Fruit fly (Drosophila melanogaster) whole organism, embryonic: ENCODE results near the gene Tsen2.

Experiments used
- Aef1 ChIP-seq: fragments of 200-800 bp; sonication (Bioruptor generic); IDR thresholded peaks from 3 replicates; pipeline ENCODE4 v1.3.6; 2022; ENCODE audit warnings: missing biosample characterization, missing genetic modification characterization
- BtbVII ChIP-seq: fragments of 200-800 bp; sonication (Bioruptor generic); optimal IDR thresholded peaks from 3 replicates; lab custom pipeline; 2017; ENCODE audit warnings: missing biosample characterization, mild to moderate bottlenecking, missing genetic modification characterization
- CG10209 ChIP-seq: fragments of 200-800 bp; sonication (Bioruptor generic); optimal IDR thresholded peaks from 3 replicates; lab custom pipeline; 2017; ENCODE audit warnings: missing biosample characterization, mild to moderate bottlenecking, missing genetic modification characterization, missing genetic modification reagents
- CG10959 ChIP-seq: fragments of 200-800 bp; sonication (Bioruptor generic); IDR thresholded peaks from 2 replicates; pipeline ENCODE4 v1.3.6; 2022; ENCODE audit warnings: missing biosample characterization, missing genetic modification characterization
- CG11696 ChIP-seq: fragments of 200-800 bp; sonication (Bioruptor generic); IDR thresholded peaks from 2 replicates; pipeline ENCODE4 v1.3.6; 2022; ENCODE audit warnings: missing biosample characterization, missing genetic modification characterization
- CG12236 ChIP-seq: fragments of 200-800 bp; sonication (Bioruptor generic); optimal IDR thresholded peaks from 2 replicates; lab custom pipeline; 2016; ENCODE audit warnings: missing biosample characterization, missing genetic modification characterization
- CG12744 ChIP-seq: fragments of 200-800 bp; sonication (Bioruptor generic); optimal IDR thresholded peaks from 2 replicates; lab custom pipeline; 2016; ENCODE audit warnings: missing biosample characterization, missing genetic modification characterization
- CG14441 ChIP-seq: fragments of 200-800 bp; sonication (Bioruptor generic); IDR thresholded peaks from 2 replicates; pipeline ENCODE4 v1.3.6; 2022; ENCODE audit warnings: missing biosample characterization, missing genetic modification characterization
- CG14710 ChIP-seq: fragments of 200-800 bp; sonication (Bioruptor generic); optimal IDR thresholded peaks from 3 replicates; lab custom pipeline; 2019; ENCODE audit warnings: missing biosample characterization, mild to moderate bottlenecking, missing genetic modification characterization, moderate library complexity
- CG1647 ChIP-seq: fragments of 200-800 bp; sonication (Bioruptor generic); optimal IDR thresholded peaks from 3 replicates; lab custom pipeline; 2016; ENCODE audit warnings: missing biosample characterization, missing genetic modification characterization
- CG1792 ChIP-seq: fragments of 200-800 bp; sonication (Bioruptor generic); optimal IDR thresholded peaks from 2 replicates; lab custom pipeline; 2016; ENCODE audit warnings: missing biosample characterization, missing genetic modification characterization
- CG18619 ChIP-seq: fragments of 200-800 bp; sonication (Bioruptor generic); optimal IDR thresholded peaks from 3 replicates; lab custom pipeline; 2017; ENCODE audit warnings: missing biosample characterization, mild to moderate bottlenecking, missing genetic modification characterization
- CG2202 ChIP-seq: fragments of 200-800 bp; sonication (Bioruptor generic); optimal IDR thresholded peaks from 2 replicates; lab custom pipeline; 2018; ENCODE audit warnings: missing biosample characterization, mild to moderate bottlenecking, missing genetic modification characterization
- CG33557 ChIP-seq: fragments of 200-800 bp; sonication (Bioruptor generic); optimal IDR thresholded peaks from 2 replicates; lab custom pipeline; 2019; ENCODE audit warnings: missing biosample characterization, mild to moderate bottlenecking, missing genetic modification characterization, moderate library complexity
- CG4424 ChIP-seq: fragments of 200-800 bp; sonication (Bioruptor generic); optimal IDR thresholded peaks from 3 replicates; lab custom pipeline; 2016; ENCODE audit warnings: missing biosample characterization, missing genetic modification characterization
- CG4820 ChIP-seq: fragments of 200-800 bp; sonication (Bioruptor generic); optimal IDR thresholded peaks from 3 replicates; lab custom pipeline; 2016; ENCODE audit warnings: missing biosample characterization, missing genetic modification characterization
- CG5245 ChIP-seq: fragments of 200-800 bp; sonication (Bioruptor generic); optimal IDR thresholded peaks from 3 replicates; lab custom pipeline; 2016; ENCODE audit warnings: missing biosample characterization, missing genetic modification characterization
- CG8089 ChIP-seq: fragments of 200-800 bp; sonication (Bioruptor generic); optimal IDR thresholded peaks from 3 replicates; lab custom pipeline; 2016; ENCODE audit warnings: missing biosample characterization, missing genetic modification characterization
- Chrac-16 ChIP-seq: fragments of 200-800 bp; sonication (Bioruptor generic); optimal IDR thresholded peaks from 3 replicates; lab custom pipeline; 2016; ENCODE audit warnings: missing biosample characterization, missing genetic modification characterization
- Hr39 ChIP-seq: fragments of >200 bp; optimal IDR thresholded peaks from 2 replicates; lab custom pipeline; 2017
- Jarid2 ChIP-seq: fragments of 200-800 bp; sonication (Bioruptor generic); optimal IDR thresholded peaks from 3 replicates; lab custom pipeline; 2017; ENCODE audit warnings: mild to moderate bottlenecking, missing biosample characterization, missing genetic modification reagents, missing genetic modification characterization
- Mad ChIP-seq: fragments of 200-800 bp; sonication (Bioruptor generic); optimal IDR thresholded peaks from 2 replicates; lab custom pipeline; 2016; ENCODE audit warnings: missing biosample characterization, missing genetic modification characterization
- Neu2 ChIP-seq: fragments of 200-800 bp; sonication (Bioruptor generic); optimal IDR thresholded peaks from 3 replicates; lab custom pipeline; 2016; ENCODE audit warnings: missing biosample characterization, missing genetic modification characterization, borderline replicate concordance
- NfI ChIP-seq: fragments of 200-800 bp; sonication (Bioruptor generic); optimal IDR thresholded peaks from 3 replicates; lab custom pipeline; 2018; ENCODE audit warnings: missing biosample characterization, mild to moderate bottlenecking, missing genetic modification characterization, moderate library complexity
- Pdp1 ChIP-seq, 2 experiments: fragments of 200-800 bp; sonication (Bioruptor generic); optimal IDR thresholded peaks; 3 replicates each; lab custom pipeline; 2016; ENCODE audit warnings: missing biosample characterization in 2 of 2, missing genetic modification characterization in 2 of 2, mild to moderate bottlenecking in 1 of 2, moderate library complexity in 1 of 2
- Poxn ChIP-seq: fragments of 200-800 bp; sonication (Bioruptor generic); IDR thresholded peaks from 2 replicates; pipeline ENCODE4 v1.3.6; 2022; ENCODE audit warnings: missing biosample characterization, missing genetic modification characterization
- Six4 ChIP-seq: fragments of 200-800 bp; sonication (Bioruptor generic); optimal IDR thresholded peaks from 2 replicates; lab custom pipeline; 2016; ENCODE audit warnings: missing biosample characterization, missing genetic modification characterization
- amos ChIP-seq: fragments of 200-800 bp; sonication (Bioruptor generic); IDR thresholded peaks from 2 replicates; pipeline ENCODE4 v1.3.6; 2022; ENCODE audit warnings: missing biosample characterization, missing genetic modification characterization; ENCODE audit not compliant: partially characterized antibody
- ato ChIP-seq: fragments of 200-800 bp; sonication (Bioruptor generic); IDR thresholded peaks from 2 replicates; pipeline ENCODE4 v1.3.6; 2022; ENCODE audit warnings: missing biosample characterization, missing genetic modification characterization; ENCODE audit not compliant: partially characterized antibody
- chinmo ChIP-seq: fragments of 200-800 bp; sonication (Bioruptor generic); IDR thresholded peaks from 4 replicates; pipeline ENCODE4 v1.3.6; 2022; ENCODE audit warnings: missing biosample characterization, missing genetic modification characterization; ENCODE audit not compliant: partially characterized antibody
- chn ChIP-seq: fragments of 200-800 bp; sonication (Bioruptor generic); optimal IDR thresholded peaks from 2 replicates; lab custom pipeline; 2016; ENCODE audit warnings: missing biosample characterization, missing genetic modification characterization
- crp ChIP-seq, 2 experiments: fragments of 200-800 bp; sonication (Bioruptor generic); optimal IDR thresholded peaks; 2 replicates in 1 of 2; 3 replicates in 1 of 2; lab custom pipeline; 2017; ENCODE audit warnings: missing biosample characterization in 2 of 2, missing genetic modification characterization in 2 of 2, mild to moderate bottlenecking in 1 of 2, moderate library complexity in 1 of 2
- danr ChIP-seq: fragments of 200-800 bp; sonication (Bioruptor generic); IDR thresholded peaks from 2 replicates; pipeline ENCODE4 v1.3.6; 2022; ENCODE audit warnings: missing biosample characterization, missing genetic modification characterization
- dmrt11E ChIP-seq: fragments of 200-800 bp; sonication (Bioruptor generic); optimal IDR thresholded peaks from 3 replicates; lab custom pipeline; 2018; ENCODE audit warnings: missing biosample characterization, mild to moderate bottlenecking, missing genetic modification characterization, moderate library complexity
- emc ChIP-seq: fragments of 200-800 bp; sonication (Bioruptor generic); optimal IDR thresholded peaks from 2 replicates; lab custom pipeline; 2016; ENCODE audit warnings: missing biosample characterization, missing genetic modification characterization
- en ChIP-seq: fragments of 200-800 bp; sonication (Bioruptor generic); optimal IDR thresholded peaks from 2 replicates; lab custom pipeline; 2016; ENCODE audit warnings: missing biosample characterization, missing genetic modification characterization
- eve ChIP-seq, 2 experiments: fragments of >200 bp; optimal IDR thresholded peaks; 2 replicates each; lab custom pipeline; 2017; ENCODE audit warnings: missing biosample characterization in 2 of 2, missing genetic modification characterization in 2 of 2
- fd96Cb ChIP-seq: fragments of 200-800 bp; sonication (Bioruptor generic); optimal IDR thresholded peaks from 2 replicates; lab custom pipeline; 2018; ENCODE audit warnings: missing biosample characterization, mild to moderate bottlenecking, missing genetic modification characterization, moderate library complexity
- gfzf ChIP-seq: fragments of 200-800 bp; sonication (Bioruptor generic); optimal IDR thresholded peaks from 2 replicates; lab custom pipeline; 2016; ENCODE audit warnings: missing biosample characterization, mild to moderate bottlenecking, missing genetic modification characterization, moderate library complexity
- her ChIP-seq: fragments of 200-800 bp; sonication (Bioruptor generic); optimal IDR thresholded peaks from 2 replicates; lab custom pipeline; 2016; ENCODE audit warnings: missing biosample characterization, missing genetic modification characterization
- jigr1 ChIP-seq: fragments of 200-800 bp; sonication (Bioruptor generic); IDR thresholded peaks from 3 replicates; pipeline ENCODE4 v1.3.6; 2022; ENCODE audit warnings: missing biosample characterization, missing genetic modification characterization
- knrl ChIP-seq: fragments of 200-800 bp; sonication (Bioruptor generic); IDR thresholded peaks from 3 replicates; pipeline ENCODE4 v1.3.6; 2022; ENCODE audit warnings: missing biosample characterization, missing genetic modification characterization; ENCODE audit not compliant: partially characterized antibody
- lab ChIP-seq: fragments of 200-800 bp; sonication (Bioruptor generic); optimal IDR thresholded peaks from 3 replicates; lab custom pipeline; 2017; ENCODE audit warnings: missing biosample characterization, missing genetic modification characterization, mild to moderate bottlenecking, moderate library complexity, missing genetic modification reagents
- mld ChIP-seq: fragments of 200-800 bp; sonication (Bioruptor generic); IDR thresholded peaks from 3 replicates; pipeline ENCODE4 v1.3.6; 2022; ENCODE audit warnings: missing biosample characterization, missing genetic modification characterization; ENCODE audit not compliant: partially characterized antibody
- pan ChIP-seq, 4 experiments: fragments of >200 bp in 3 of 4; fragments of 200-800 bp in 1 of 4; sonication (Bioruptor generic) in 1 of 4; optimal IDR thresholded peaks in 3 of 4; IDR thresholded peaks in 1 of 4; 2 replicates each; pipeline versions ENCODE4 v1.3.6 to Lab custom; 2017 to 2022; ENCODE audit warnings: missing biosample characterization in 2 of 4, missing genetic modification characterization in 2 of 4, mixed read lengths in 1 of 4
- pzg ChIP-seq: fragments of 200-800 bp; sonication (Bioruptor generic); optimal IDR thresholded peaks from 3 replicates; lab custom pipeline; 2018; ENCODE audit warnings: missing biosample characterization, mild to moderate bottlenecking, missing genetic modification characterization, moderate library complexity
- ranshi ChIP-seq: fragments of 200-800 bp; sonication (Bioruptor generic); IDR thresholded peaks from 2 replicates; pipeline ENCODE4 v1.3.6; 2022; ENCODE audit warnings: missing biosample characterization, missing genetic modification characterization
- sna ChIP-seq: fragments of 200-800 bp; sonication (Bioruptor generic); IDR thresholded peaks from 2 replicates; pipeline ENCODE4 v1.3.6; 2022; ENCODE audit warnings: missing biosample characterization, missing genetic modification characterization; ENCODE audit not compliant: partially characterized antibody
- zen ChIP-seq: fragments of 200-800 bp; sonication (Bioruptor generic); optimal IDR thresholded peaks from 3 replicates; lab custom pipeline; 2018; ENCODE audit warnings: missing biosample characterization, mild to moderate bottlenecking, missing genetic modification characterization, moderate library complexity

Gene Tsen2

dm6 chr2L:16684908-16685611 is 44.5 kb upstream of the Tsen2 start (continued):
- TF ChIP-seq Mad (GFP tag; lab: Kevin White, UChicago): no peak
- TF ChIP-seq CG18619: peak; percentile 60
- TF ChIP-seq CG33557 (GFP tag; lab: Kevin White, UChicago): no peak
- peak; percentile 22 for TF ChIP-seq NfI (GFP tag; lab: Kevin White, UChicago)
- no peak for TF ChIP-seq Aef1
- peak in 1 of 2 experiments; percentile 71 for TF ChIP-seq eve (GFP tag; optimal IDR thresholded peaks at IDR 0.05; lab: Kevin White, UChicago)
- TF ChIP-seq Neu2 (GFP tag; lab: Kevin White, UChicago): no peak
- no peak for TF ChIP-seq en
- 0 out of 2 replicates have a peak, but pooled peaks have one; percentile 5 for TF ChIP-seq danr (GFP tag; lab: Robert Waterston, UW)
- TF ChIP-seq pzg: no peak
- TF ChIP-seq jigr1 (GFP tag; lab: Robert Waterston, UW): no peak
- TF ChIP-seq Poxn: no peak
- peak; percentile 62 for TF ChIP-seq CG4424 (GFP tag; lab: Kevin White, UChicago)
- TF ChIP-seq CG14441: no peak
- TF ChIP-seq fd96Cb: peak; percentile 65
- TF ChIP-seq gfzf (GFP tag; lab: Kevin White, UChicago): no peak
- TF ChIP-seq CG1647 (GFP tag; lab: Kevin White, UChicago): no peak
- TF ChIP-seq Six4 (GFP tag; lab: Kevin White, UChicago): peak; percentile 33
- TF ChIP-seq knrl (GFP tag; lab: Robert Waterston, UW): no peak
- no peak for TF ChIP-seq CG10959
- TF ChIP-seq Jarid2 (GFP tag; lab: Kevin White, UChicago): peak; percentile 34
- TF ChIP-seq mld (GFP tag; lab: Robert Waterston, UW): no peak
- peak; percentile 54 for TF ChIP-seq BtbVII
- peak; percentile 15 for TF ChIP-seq CG5245 (GFP tag; lab: Kevin White, UChicago)
- peak; percentile 6 for TF ChIP-seq dmrt11E (tag; lab: Kevin White, UChicago)
- TF ChIP-seq lab (GFP tag; lab: Kevin White, UChicago): peak; percentile 71
- no peak for TF ChIP-seq amos (GFP tag; lab: Robert Waterston, UW)
- no peak for TF ChIP-seq ato
- TF ChIP-seq sna (GFP tag; lab: Robert Waterston, UW): no peak
- no peak for TF ChIP-seq CG11696 (GFP tag; lab: Robert Waterston, UW)
- TF ChIP-seq CG12744 (GFP tag; lab: Kevin White, UChicago): no peak
- TF ChIP-seq chinmo (GFP tag; lab: Robert Waterston, UW): no peak
- TF ChIP-seq pan (optimal IDR thresholded peaks at IDR 0.05; lab: Kevin White, UChicago): no peak
- TF ChIP-seq pan (GFP tag; optimal IDR thresholded peaks at IDR 0.05 in 1 of 2, IDR thresholded peaks at IDR 0.05 in 1 of 2): no peak
- TF ChIP-seq CG14710 (tag; lab: Kevin White, UChicago): peak; percentile 64
- TF ChIP-seq Hr39 (lab: Kevin White, UChicago): no peak
- no peak for TF ChIP-seq CG2202
- TF ChIP-seq zen (tag; lab: Kevin White, UChicago): peak; percentile 1
- TF ChIP-seq CG4820 (GFP tag; lab: Kevin White, UChicago): no peak
- TF ChIP-seq CG12236 (GFP tag; lab: Kevin White, UChicago): no peak
- TF ChIP-seq her (GFP tag; lab: Kevin White, UChicago): no peak
- TF ChIP-seq emc (GFP tag; lab: Kevin White, UChicago): no peak
- no peak for TF ChIP-seq crp (GFP tag; optimal IDR thresholded peaks at IDR 0.05; lab: Kevin White, UChicago)
- no peak for TF ChIP-seq chn (GFP tag; lab: Kevin White, UChicago)
- TF ChIP-seq CG1792 (GFP tag; lab: Kevin White, UChicago): no peak
- peak; percentile 47 for TF ChIP-seq CG10209
- TF ChIP-seq CG8089 (GFP tag; lab: Kevin White, UChicago): no peak
- no peak for TF ChIP-seq Chrac-16 (GFP tag; lab: Kevin White, UChicago)
- no peak for TF ChIP-seq Pdp1 (GFP tag; optimal IDR thresholded peaks at IDR 0.05; lab: Kevin White, UChicago)
- no peak for TF ChIP-seq ranshi (GFP tag; lab: Robert Waterston, UW)
